Worm (Caenorhabditis elegans): Measurements from ENCODE around the gene C18H7.4.

C18H7.4 gene

ce11 chrIV:643481-643880, 50.4 kb downstream of the C18H7.4 start (continued):
- TF ChIP-seq C17E4.6 (GFP tag; IDR thresholded peaks at IDR 0.05), result no peak
